Worm (Caenorhabditis elegans) whole organism, young adult: Measurements from ENCODE around the gene spe-45.

Experiments
- B0336.3 ChIP-seq: fragments of 200-800 bp; sonication (Bioruptor generic); IDR thresholded peaks from 2 replicates; pipeline ENCODE4 v1.3.6; 2022; ENCODE audit warnings: missing genetic modification characterization, missing compliant biosample characterization
- C06A6.2 ChIP-seq: fragments of 200-800 bp; sonication (Bioruptor generic); conservative IDR thresholded peaks from 2 replicates; pipeline ENCODE4 v1.3.6; 2022; ENCODE audit warnings: missing genetic modification characterization, missing compliant biosample characterization
- C17E4.6 ChIP-seq: fragments of 200-800 bp; sonication (Bioruptor generic); IDR thresholded peaks from 2 replicates; pipeline ENCODE4 v1.3.6; 2022; ENCODE audit warnings: missing genetic modification reagents, missing genetic modification characterization, missing compliant biosample characterization
- F10E7.11 ChIP-seq: sonication (generic microtip); optimal IDR thresholded peaks from 2 replicates; lab custom pipeline; 2017; ENCODE audit warnings: mild to moderate bottlenecking, missing genetic modification characterization, moderate library complexity, missing compliant biosample characterization
- F22D6.2 ChIP-seq: sonication (generic microtip); optimal IDR thresholded peaks from 2 replicates; lab custom pipeline; 2016; ENCODE audit warnings: mild to moderate bottlenecking, missing genetic modification characterization, missing compliant biosample characterization
- F37B4.10 ChIP-seq: fragments of 200-800 bp; sonication (Bioruptor generic); IDR thresholded peaks from 2 replicates; pipeline ENCODE4 v1.3.6; 2022; ENCODE audit warnings: missing genetic modification characterization, missing compliant biosample characterization
- F49E8.2 ChIP-seq: sonication (generic microtip); optimal IDR thresholded peaks from 3 replicates; lab custom pipeline; 2017; ENCODE audit warnings: missing genetic modification characterization, mild to moderate bottlenecking, missing compliant biosample characterization, antibody characterized with exemption, moderate library complexity; ENCODE audit not compliant: insufficient read depth
- K11D2.4 ChIP-seq: fragments of 200-800 bp; sonication (Bioruptor generic); IDR thresholded peaks from 2 replicates; pipeline ENCODE4 v1.3.6; 2022; ENCODE audit warnings: missing genetic modification reagents, missing genetic modification characterization, missing compliant biosample characterization
- T07F8.4 ChIP-seq: sonication (generic microtip); optimal IDR thresholded peaks from 2 replicates; lab custom pipeline; 2016; ENCODE audit warnings: mild to moderate bottlenecking, missing genetic modification characterization, moderate library complexity, missing compliant biosample characterization
- Y53F4B.3 ChIP-seq: fragments of 200-800 bp; sonication (Bioruptor generic); IDR thresholded peaks from 2 replicates; pipeline ENCODE4 v1.3.6; 2022; ENCODE audit warnings: missing genetic modification reagents, missing genetic modification characterization, missing compliant biosample characterization
- Y56A3A.18 ChIP-seq: fragments of 200-800 bp; sonication (Bioruptor generic); IDR thresholded peaks from 2 replicates; pipeline ENCODE4 v1.3.6; 2022; ENCODE audit warnings: missing genetic modification reagents, missing genetic modification characterization, missing compliant biosample characterization
- akir-1 ChIP-seq: fragments of 200-800 bp; sonication (Bioruptor generic); optimal IDR thresholded peaks from 2 replicates; lab custom pipeline; 2018; ENCODE audit warnings: mild to moderate bottlenecking, missing genetic modification characterization, moderate library complexity, missing compliant biosample characterization
- ama-1 ChIP-seq, 3 experiments: fragments of 150-350 bp in 1 of 3; sonication (generic microtip) in 2 of 3; optimal IDR thresholded peaks; 2 replicates each; lab custom pipeline; 2014 to 2018; ENCODE audit warnings: missing biosample characterization in 2 of 3, missing genetic modification characterization in 2 of 3, missing genetic modification reagents in 2 of 3
- athp-1 ChIP-seq: sonication (generic microtip); optimal IDR thresholded peaks from 2 replicates; lab custom pipeline; 2017; ENCODE audit warnings: mild to moderate bottlenecking, missing genetic modification characterization, missing compliant biosample characterization
- attf-3 ChIP-seq: fragments of 200-800 bp; sonication (Bioruptor generic); conservative IDR thresholded peaks from 2 replicates; pipeline ENCODE4 v1.3.6; 2022; ENCODE audit warnings: missing genetic modification reagents, missing genetic modification characterization, missing compliant biosample characterization
- bed-1 ChIP-seq: fragments of 200-800 bp; sonication (Bioruptor generic); IDR thresholded peaks from 2 replicates; pipeline ENCODE4 v1.3.6; 2022; ENCODE audit warnings: missing genetic modification reagents, missing genetic modification characterization, missing compliant biosample characterization
- cebp-2 ChIP-seq: fragments of 200-800 bp; sonication (Bioruptor generic); IDR thresholded peaks from 2 replicates; pipeline ENCODE4 v1.3.6; 2022; ENCODE audit warnings: missing genetic modification characterization, missing compliant biosample characterization
- chd-7 ChIP-seq: sonication (generic microtip); optimal IDR thresholded peaks from 2 replicates; lab custom pipeline; 2016; ENCODE audit warnings: mild to moderate bottlenecking, missing genetic modification characterization, moderate library complexity, missing compliant biosample characterization
- dox-1 ChIP-seq: fragments of 200-800 bp; sonication (Bioruptor generic); IDR thresholded peaks from 2 replicates; pipeline ENCODE4 v1.3.6; 2022; ENCODE audit warnings: missing genetic modification reagents, missing genetic modification characterization, missing compliant biosample characterization
- dpl-1 ChIP-seq: fragments of 150-350 bp; optimal IDR thresholded peaks from 2 replicates; lab custom pipeline; 2014; ENCODE audit warnings: missing biosample characterization, missing genetic modification reagents, missing genetic modification characterization
- egl-18 ChIP-seq: fragments of 200-800 bp; sonication (Bioruptor generic); IDR thresholded peaks from 2 replicates; pipeline ENCODE4 v1.3.6; 2022; ENCODE audit warnings: missing genetic modification reagents, missing genetic modification characterization, missing compliant biosample characterization
- ekl-4 ChIP-seq: fragments of 200-800 bp; sonication (Bioruptor generic); IDR thresholded peaks from 2 replicates; pipeline ENCODE4 v1.3.6; 2022; ENCODE audit warnings: missing genetic modification reagents, missing genetic modification characterization, missing compliant biosample characterization
- ets-4 ChIP-seq: fragments of 200-800 bp; sonication (Bioruptor generic); optimal IDR thresholded peaks from 2 replicates; lab custom pipeline; 2018; ENCODE audit warnings: mild to moderate bottlenecking, missing genetic modification characterization, missing compliant biosample characterization
- him-1 ChIP-seq: sonication (generic microtip); optimal IDR thresholded peaks from 2 replicates; lab custom pipeline; 2016; ENCODE audit warnings: missing genotype, missing genetic modification reagents, missing genetic modification characterization, missing compliant biosample characterization
- hlh-12 ChIP-seq: sonication (generic microtip); optimal IDR thresholded peaks from 2 replicates; lab custom pipeline; 2016; ENCODE audit warnings: missing genetic modification characterization, missing compliant biosample characterization
- hlh-26 ChIP-seq: fragments of 200-800 bp; sonication (Bioruptor generic); conservative IDR thresholded peaks from 2 replicates; pipeline ENCODE4 v1.3.6; 2022; ENCODE audit warnings: missing genetic modification reagents, missing genetic modification characterization, missing compliant biosample characterization
- hsf-1 ChIP-seq: fragments of 200-800 bp; sonication (Bioruptor generic); IDR thresholded peaks from 2 replicates; pipeline ENCODE4 v1.3.6; 2022; ENCODE audit warnings: missing genetic modification reagents, missing genetic modification characterization, missing compliant biosample characterization
- let-526 ChIP-seq: fragments of 200-800 bp; sonication (Bioruptor generic); IDR thresholded peaks from 2 replicates; pipeline ENCODE4 v1.3.6; 2022; ENCODE audit warnings: missing genetic modification reagents, missing genetic modification characterization, missing compliant biosample characterization
- lin-26 ChIP-seq: fragments of 200-800 bp; sonication (Bioruptor generic); IDR thresholded peaks from 2 replicates; pipeline ENCODE4 v1.3.6; 2022; ENCODE audit warnings: missing genetic modification reagents, missing genetic modification characterization, missing compliant biosample characterization
- lsy-27 ChIP-seq: sonication (generic microtip); optimal IDR thresholded peaks from 2 replicates; lab custom pipeline; 2017; ENCODE audit warnings: missing genetic modification characterization, mild to moderate bottlenecking, missing compliant biosample characterization, antibody characterized with exemption, missing genotype, borderline replicate concordance; ENCODE audit not compliant: insufficient read depth
- madf-10 ChIP-seq: sonication (generic microtip); optimal IDR thresholded peaks from 2 replicates; lab custom pipeline; 2016; ENCODE audit warnings: mild to moderate bottlenecking, missing genetic modification characterization, missing compliant biosample characterization
- madf-8 ChIP-seq: fragments of 200-800 bp; sonication (Bioruptor generic); conservative IDR thresholded peaks from 2 replicates; pipeline ENCODE4 v1.3.6; 2022; ENCODE audit warnings: missing genetic modification reagents, missing genetic modification characterization, missing compliant biosample characterization
- mxl-1 ChIP-seq: sonication (generic microtip); optimal IDR thresholded peaks from 2 replicates; lab custom pipeline; 2016; ENCODE audit warnings: missing genetic modification characterization, missing compliant biosample characterization
- nhr-27 ChIP-seq: fragments of 200-800 bp; sonication (Bioruptor generic); optimal IDR thresholded peaks from 2 replicates; lab custom pipeline; 2018; ENCODE audit warnings: mild to moderate bottlenecking, missing genetic modification characterization, moderate library complexity, missing compliant biosample characterization
- nhr-90 ChIP-seq: sonication (generic microtip); optimal IDR thresholded peaks from 2 replicates; lab custom pipeline; 2016; ENCODE audit warnings: missing genotype, mild to moderate bottlenecking, missing genetic modification characterization, missing compliant biosample characterization
- pha-4 ChIP-seq: fragments of 150-350 bp; sonication (generic microtip); optimal IDR thresholded peaks from 2 replicates; lab custom pipeline; 2014; ENCODE audit warnings: missing biosample characterization, missing genetic modification reagents, missing genetic modification characterization
- rcor-1 ChIP-seq: fragments of 200-800 bp; sonication (Bioruptor generic); IDR thresholded peaks from 2 replicates; pipeline ENCODE4 v1.3.6; 2022; ENCODE audit warnings: missing genetic modification reagents, missing genetic modification characterization, missing compliant biosample characterization
- rpc-1 ChIP-seq, 2 experiments: fragments of 150-350 bp in 1 of 2; sonication (generic microtip) in 1 of 2; optimal IDR thresholded peaks; 2 replicates each; lab custom pipeline; 2014 to 2018; ENCODE audit warnings: missing biosample characterization in 1 of 2, missing genetic modification characterization in 1 of 2, missing genetic modification reagents in 1 of 2, missing genotype in 1 of 2
- snpc-1.1 ChIP-seq: sonication (generic microtip); optimal IDR thresholded peaks from 2 replicates; lab custom pipeline; 2017; ENCODE audit warnings: missing genetic modification characterization, mild to moderate bottlenecking, missing compliant biosample characterization, antibody characterized with exemption, moderate library complexity, missing genotype, missing genetic modification reagents; ENCODE audit not compliant: insufficient read depth
- unc-130 ChIP-seq: sonication (generic microtip); optimal IDR thresholded peaks from 2 replicates; lab custom pipeline; 2016; ENCODE audit warnings: missing genetic modification reagents, missing genetic modification characterization, missing compliant biosample characterization
- zim-3 ChIP-seq: sonication (generic microtip); optimal IDR thresholded peaks from 2 replicates; lab custom pipeline; 2017; ENCODE audit warnings: mild to moderate bottlenecking, missing genetic modification characterization, moderate library complexity, missing compliant biosample characterization
- ztf-18 ChIP-seq: sonication (generic microtip); optimal IDR thresholded peaks from 2 replicates; lab custom pipeline; 2016; ENCODE audit warnings: missing genotype, mild to moderate bottlenecking, missing genetic modification characterization, missing compliant biosample characterization
- ztf-22 ChIP-seq: fragments of 200-800 bp; sonication (Bioruptor generic); optimal IDR thresholded peaks from 2 replicates; lab custom pipeline; 2018; ENCODE audit warnings: mild to moderate bottlenecking, missing genetic modification characterization, moderate library complexity, missing compliant biosample characterization
- ztf-6 ChIP-seq: fragments of 200-800 bp; sonication (Bioruptor generic); IDR thresholded peaks from 2 replicates; pipeline ENCODE4 v1.3.6; 2022; ENCODE audit warnings: missing genetic modification reagents, missing genetic modification characterization, missing compliant biosample characterization

The spe-45 gene

DNA sequence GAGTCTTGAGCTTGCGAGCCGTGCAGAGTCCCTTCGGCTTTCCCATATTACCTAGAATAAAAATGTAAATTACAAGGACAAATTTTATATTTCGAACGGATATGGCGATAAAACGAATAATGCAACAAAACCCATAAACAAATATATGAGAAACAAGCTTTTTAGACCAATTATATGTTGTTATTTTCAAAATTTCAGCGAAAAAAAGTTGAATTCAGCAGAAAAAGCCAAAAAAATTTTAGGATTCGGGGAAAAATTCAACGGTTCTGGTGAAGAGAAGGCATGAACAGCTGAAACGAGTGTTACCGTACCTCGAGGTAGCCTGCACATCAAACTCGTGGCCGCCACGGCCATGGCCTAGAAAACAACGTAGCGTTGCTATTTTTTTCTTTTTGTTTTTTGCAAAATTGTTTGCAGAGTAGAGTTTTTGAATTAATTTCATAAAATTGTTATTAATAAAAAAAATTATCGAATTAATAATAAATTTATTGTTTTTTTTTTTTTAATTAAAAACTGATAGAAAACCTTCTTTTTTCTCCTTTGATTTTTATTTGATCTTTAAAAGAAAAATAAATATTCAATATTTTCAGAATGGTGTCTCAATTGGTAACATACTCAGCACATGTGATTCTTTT is 1.2 kb upstream of the spe-45 start, which contains the start of the genes rps-23 and dpm-3 (continued):
- TF ChIP-seq nhr-27 (tag; lab: Kevin White, UChicago) (no peak), Y56A3A.18 (GFP tag; lab: Robert Waterston, UW) (peak; percentile 84), C17E4.6 (GFP tag; lab: Robert Waterston, UW) (peak; percentile 75; the same call in 1 of the 2 replicates), lin-26 (GFP tag; lab: Robert Waterston, UW) (peak; percentile 61; the same call in 1 of the 2 replicates), Y53F4B.3 (GFP tag; lab: Robert Waterston, UW) (peak; percentile 77; the same call in 1 of the 2 replicates), F37B4.10 (GFP tag; lab: Robert Waterston, UW) (no peak), let-526 (peak; percentile 97), lsy-27 (tag; lab: Kevin White, UChicago) (no peak), dpl-1 (peak; percentile 46), C06A6.2 (GFP tag; lab: Robert Waterston, UW) (peak; percentile 52), ztf-22 (no peak), nhr-90 (tag; lab: Kevin White, UChicago) (no peak), F22D6.2 (tag; lab: Kevin White, UChicago) (peak; percentile 60), chd-7 (tag; lab: Kevin White, UChicago) (peak; percentile 33), B0336.3 (peak; percentile 60; the same call in 1 of the 2 replicates), ztf-18 (peak; percentile 63), hlh-12 (tag; lab: Kevin White, UChicago) (no peak), rpc-1 (optimal IDR thresholded peaks at IDR 0.05; lab: Kevin White, UChicago) (peak; percentile 15), rpc-1 (tag; optimal IDR thresholded peaks at IDR 0.05; lab: Kevin White, UChicago) (peak; percentile 6), cebp-2 (peak; percentile 91; the same call in 1 of the 2 replicates), hlh-26 (GFP tag; lab: Robert Waterston, UW) (no peak), mxl-1 (no peak), ekl-4 (GFP tag; lab: Robert Waterston, UW) (peak; percentile 95), K11D2.4 (GFP tag; lab: Robert Waterston, UW) (peak; percentile 88), rcor-1 (GFP tag; lab: Robert Waterston, UW) (peak; percentile 90), madf-8 (GFP tag; lab: Robert Waterston, UW) (peak; percentile 86), pha-4 (tag; lab: Kevin White, UChicago) (peak; percentile 93), dox-1 (GFP tag; lab: Robert Waterston, UW) (peak; percentile 97), athp-1 (tag; lab: Kevin White, UChicago) (peak; percentile 89), zim-3 (tag; lab: Kevin White, UChicago) (peak; percentile 68), attf-3 (peak; percentile 88), unc-130 (peak; percentile 97), hsf-1 (GFP tag; lab: Robert Waterston, UW) (peak; percentile 76), bed-1 (0 out of 2 replicates have a peak, but pooled peaks have one; percentile 19), ztf-6 (GFP tag; lab: Robert Waterston, UW) (peak; percentile 87), F49E8.2 (tag; lab: Kevin White, UChicago) (peak; percentile 87), T07F8.4 (tag; lab: Kevin White, UChicago) (peak; percentile 80), F10E7.11 (tag; lab: Kevin White, UChicago) (no peak), ets-4 (GFP tag; lab: Kevin White, UChicago) (no peak), snpc-1.1 (tag; lab: Kevin White, UChicago) (peak; percentile 30), egl-18 (GFP tag; lab: Robert Waterston, UW) (0 out of 2 replicates have a peak, but pooled peaks have one; percentile 73), madf-10 (tag; lab: Kevin White, UChicago) (peak; percentile 91), ama-1 (optimal IDR thresholded peaks at IDR 0.05; lab: Kevin White, UChicago) (no peak), ama-1 (GFP tag; optimal IDR thresholded peaks at IDR 0.05; lab: Kevin White, UChicago) (no peak), him-1 (peak; percentile 71), akir-1 (GFP tag; lab: Kevin White, UChicago) (no peak)
